Worm (Caenorhabditis elegans): ENCODE results near the gene gpd-1.
"Not testable (repeated sequence)": the region's sequence is repeated elsewhere in the genome, so short reads cannot be mapped to it uniquely, and the experiment has no call there.

gpd-1 gene

ce11 chrII:10421941-10422340 lies 28.0 kb downstream of the gpd-1 start, which contains the start of gene frpr-21:
TSS of gene frpr-21 (minus strand) at chrII:10422041.
- no peak for TF ChIP-seq ztf-4 (tag; optimal IDR thresholded peaks at IDR 0.05)
- TF ChIP-seq crh-2 (tag; optimal IDR thresholded peaks at IDR 0.05) = no peak
- no peak for TF ChIP-seq gmeb-1 (tag; optimal IDR thresholded peaks at IDR 0.05)
- no peak for TF ChIP-seq alr-1 (tag; optimal IDR thresholded peaks at IDR 0.05)
- no peak for TF ChIP-seq nhr-77 (tag; optimal IDR thresholded peaks at IDR 0.05)
- no peak for TF ChIP-seq lin-39 (tag; optimal IDR thresholded peaks at IDR 0.05)

- TF ChIP-seq nhr-11 (tag; optimal IDR thresholded peaks at IDR 0.05) (no peak), nhr-129 (tag; optimal IDR thresholded peaks at IDR 0.05) (no peak), sma-9 (GFP tag; optimal IDR thresholded peaks at IDR 0.05) (no peak), sma-9 (tag; optimal IDR thresholded peaks at IDR 0.05) (no peak), lin-11 (tag; optimal IDR thresholded peaks at IDR 0.05) (no peak), unc-39 (tag; optimal IDR thresholded peaks at IDR 0.05) (no peak), egl-27 (tag; optimal IDR thresholded peaks at IDR 0.05) (no peak), nhr-6 (tag; optimal IDR thresholded peaks at IDR 0.05) (no peak), R02D3.7 (tag; optimal IDR thresholded peaks at IDR 0.05) (no peak), elt-1 (tag; optimal IDR thresholded peaks at IDR 0.05) (no peak), snpc-4 (tag; optimal IDR thresholded peaks at IDR 0.05) (no peak), nhr-25 (tag; optimal IDR thresholded peaks at IDR 0.05) (no peak), ceh-16 (tag; optimal IDR thresholded peaks at IDR 0.05) (no peak), skn-1 (tag; optimal IDR thresholded peaks at IDR 0.05) (no peak)
Measured at ce11 chrII:10435836-10436235, 41.9 kb downstream of the gpd-1 start, which contains the start of gene cut-4. TSS of gene cut-4 (plus strand) at chrII:10436136.

ce11 chrII:10437840-10438239 lies 43.9 kb downstream of the gpd-1 start:
- no peak for TF ChIP-seq nhr-11 (tag; optimal IDR thresholded peaks at IDR 0.05)
- no peak for TF ChIP-seq ceh-82 (tag; optimal IDR thresholded peaks at IDR 0.05)
- TF ChIP-seq lsy-2 (tag; optimal IDR thresholded peaks at IDR 0.05) = no peak
- no peak for TF ChIP-seq lin-11 (tag; optimal IDR thresholded peaks at IDR 0.05)
- TF ChIP-seq sem-4 (tag; optimal IDR thresholded peaks at IDR 0.05) = no peak
- no peak for TF ChIP-seq gmeb-1 (tag; optimal IDR thresholded peaks at IDR 0.05)
- no peak for TF ChIP-seq elt-1 (tag; optimal IDR thresholded peaks at IDR 0.05)
- no peak for TF ChIP-seq elt-3 (tag; optimal IDR thresholded peaks at IDR 0.05)
- no peak for TF ChIP-seq ztf-4 (tag; optimal IDR thresholded peaks at IDR 0.05)
- TF ChIP-seq egl-27 (tag; optimal IDR thresholded peaks at IDR 0.05) = no peak
- TF ChIP-seq skn-1 (tag; optimal IDR thresholded peaks at IDR 0.05) = no peak

DNA sequence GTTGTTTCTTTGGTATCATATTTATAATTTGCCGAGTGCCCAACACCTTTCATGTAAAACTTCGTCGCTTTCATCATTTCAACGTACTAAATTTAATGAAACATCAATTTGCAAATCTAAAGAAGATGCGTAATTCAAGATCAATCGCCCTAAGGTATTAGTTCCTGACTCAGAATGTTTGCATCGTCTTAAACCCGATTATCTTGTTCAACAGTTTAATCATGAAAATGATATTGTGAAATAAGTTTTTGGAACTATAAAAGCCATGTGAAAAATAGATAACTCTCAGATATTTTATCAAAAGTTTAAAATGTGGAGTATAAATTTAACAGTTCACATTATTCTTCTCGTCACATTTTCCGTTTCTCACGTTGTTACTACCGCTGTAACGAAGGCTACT lies 46.0 kb downstream of the gpd-1 start, which contains the start of gene E04D5.4:
Gene E04D5.4, plus strand, starts transcription at position 301 of the 400 bp plus-strand sequence.
- TF ChIP-seq ztf-4 (tag; optimal IDR thresholded peaks at IDR 0.05) = no peak
- TF ChIP-seq mbf-1 (tag; optimal IDR thresholded peaks at IDR 0.05) = no peak
- TF ChIP-seq nhr-11 (tag; optimal IDR thresholded peaks at IDR 0.05) = no peak
- TF ChIP-seq peb-1 (tag; optimal IDR thresholded peaks at IDR 0.05) = no peak
- TF ChIP-seq R02D3.7 (tag; optimal IDR thresholded peaks at IDR 0.05) = no peak
- TF ChIP-seq mab-5 (tag; optimal IDR thresholded peaks at IDR 0.05) = no peak
- TF ChIP-seq unc-62 (GFP tag; optimal IDR thresholded peaks at IDR 0.05) = no peak
- TF ChIP-seq ztf-11 (tag; optimal IDR thresholded peaks at IDR 0.05) = no peak
- no peak for TF ChIP-seq nhr-10 (tag; optimal IDR thresholded peaks at IDR 0.05)
- no peak for TF ChIP-seq zag-1 (tag; optimal IDR thresholded peaks at IDR 0.05)
- no peak for TF ChIP-seq alr-1 (tag; optimal IDR thresholded peaks at IDR 0.05)
- no peak for TF ChIP-seq snpc-4 (tag; optimal IDR thresholded peaks at IDR 0.05)
- TF ChIP-seq skn-1 (tag; optimal IDR thresholded peaks at IDR 0.05) = no peak
- no peak for TF ChIP-seq lin-13 (GFP tag; optimal IDR thresholded peaks at IDR 0.05)
- TF ChIP-seq nhr-6 (tag; optimal IDR thresholded peaks at IDR 0.05) = no peak
- no peak for TF ChIP-seq sma-3 (GFP tag; optimal IDR thresholded peaks at IDR 0.05)
- TF ChIP-seq nhr-129 (tag; optimal IDR thresholded peaks at IDR 0.05) = no peak

- TF ChIP-seq lin-11 (tag; optimal IDR thresholded peaks at IDR 0.05); unc-62 (GFP tag; optimal IDR thresholded peaks at IDR 0.05); zag-1 (tag; optimal IDR thresholded peaks at IDR 0.05): not testable (repeated sequence)
Measured at ce11 chrII:10442846-10443245, 48.9 kb downstream of the gpd-1 start, which contains the start of gene ZK673.1. TSS of gene ZK673.1 (plus strand) at chrII:10443146.

DNA sequence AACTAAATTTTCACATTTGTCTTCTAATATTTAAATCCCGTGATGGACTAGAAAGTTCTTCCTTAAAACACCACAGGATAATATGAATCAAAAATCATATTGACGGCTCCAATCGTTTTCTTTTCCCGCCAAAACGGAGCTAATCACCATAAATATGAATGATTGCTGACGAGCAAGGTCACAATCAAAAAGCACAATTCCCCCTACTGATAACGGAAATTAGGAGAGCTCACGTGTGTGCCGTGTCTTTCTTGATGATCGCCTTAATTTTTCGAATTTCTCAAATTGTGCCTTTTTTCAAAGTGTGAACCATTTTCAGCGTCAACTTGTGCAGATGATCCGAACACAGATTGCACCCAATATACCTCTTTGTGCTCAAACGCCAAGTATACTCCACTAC lies 50.0 kb downstream of the gpd-1 start:
- TF ChIP-seq nhr-237 (tag; optimal IDR thresholded peaks at IDR 0.05) = no peak
- peak; percentile 50 for TF ChIP-seq sma-9 (GFP tag; optimal IDR thresholded peaks at IDR 0.05)
- TF ChIP-seq sma-9 (tag; optimal IDR thresholded peaks at IDR 0.05) = no peak
- peak; percentile 43 for TF ChIP-seq fos-1 (tag; optimal IDR thresholded peaks at IDR 0.05)

Data from whole organism, L2 larva.